Fruit fly (Drosophila melanogaster) whole organism, adult: ENCODE data around the gene Rel.

ENCODE experiments used
- CG11617 ChIP-seq: fragments of 200-800 bp; sonication (Bioruptor generic); optimal IDR thresholded peaks from 2 replicates; lab custom pipeline; 2017; ENCODE audit warnings: mild to moderate bottlenecking, missing biosample characterization, missing genetic modification reagents, missing genetic modification characterization
- CG12768 ChIP-seq: fragments of 200-800 bp; sonication (Bioruptor generic); optimal IDR thresholded peaks from 2 replicates; lab custom pipeline; 2017; ENCODE audit warnings: missing biosample characterization, missing genetic modification characterization, mild to moderate bottlenecking, moderate library complexity, missing genetic modification reagents
- CG14711 ChIP-seq: fragments of 200-800 bp; sonication (Bioruptor generic); optimal IDR thresholded peaks from 2 replicates; lab custom pipeline; 2018; ENCODE audit warnings: missing biosample characterization, mild to moderate bottlenecking, missing genetic modification characterization, moderate library complexity
- CG1620 ChIP-seq: fragments of 200-800 bp; sonication (Bioruptor generic); optimal IDR thresholded peaks from 2 replicates; lab custom pipeline; 2016; ENCODE audit warnings: missing biosample characterization, missing genetic modification characterization
- CG33017 ChIP-seq: fragments of 200-800 bp; sonication (Bioruptor generic); optimal IDR thresholded peaks from 2 replicates; lab custom pipeline; 2018; ENCODE audit warnings: missing biosample characterization, mild to moderate bottlenecking, missing genetic modification characterization, moderate library complexity
- CG5204 ChIP-seq: fragments of 200-800 bp; sonication (Bioruptor generic); optimal IDR thresholded peaks from 2 replicates; lab custom pipeline; 2016; ENCODE audit warnings: missing biosample characterization, missing genetic modification characterization
- CG7045 ChIP-seq: fragments of 200-800 bp; sonication (Bioruptor generic); optimal IDR thresholded peaks from 2 replicates; lab custom pipeline; 2017; ENCODE audit warnings: missing biosample characterization, mild to moderate bottlenecking, missing genetic modification characterization
- CG7101 ChIP-seq: fragments of 200-800 bp; sonication (Bioruptor generic); optimal IDR thresholded peaks from 2 replicates; lab custom pipeline; 2018; ENCODE audit warnings: missing biosample characterization, mild to moderate bottlenecking, missing genetic modification characterization, moderate library complexity
- Clk ChIP-seq: fragments of 200-800 bp; sonication (Bioruptor generic); optimal IDR thresholded peaks from 2 replicates; lab custom pipeline; 2017; ENCODE audit warnings: missing biosample characterization, missing genetic modification characterization
- Crg-1 ChIP-seq: fragments of 200-800 bp; sonication (Bioruptor generic); optimal IDR thresholded peaks from 2 replicates; lab custom pipeline; 2016; ENCODE audit warnings: missing biosample characterization, missing genetic modification characterization
- Hr96 ChIP-seq: fragments of 200-800 bp; sonication (Bioruptor generic); optimal IDR thresholded peaks from 2 replicates; lab custom pipeline; 2016; ENCODE audit warnings: missing biosample characterization, missing genetic modification characterization
- Mnt ChIP-seq: fragments of 200-800 bp; sonication (Bioruptor generic); optimal IDR thresholded peaks from 2 replicates; lab custom pipeline; 2016; ENCODE audit warnings: missing biosample characterization, mild to moderate bottlenecking, missing genetic modification characterization
- bab1 ChIP-seq: fragments of 200-800 bp; sonication (Bioruptor generic); optimal IDR thresholded peaks from 3 replicates; lab custom pipeline; 2019; ENCODE audit warnings: missing biosample characterization, mild to moderate bottlenecking, missing genetic modification characterization, moderate library complexity
- cic ChIP-seq: fragments of 200-800 bp; sonication (Bioruptor generic); optimal IDR thresholded peaks from 2 replicates; lab custom pipeline; 2017; ENCODE audit warnings: missing biosample characterization, mild to moderate bottlenecking, missing genetic modification characterization, moderate library complexity
- cnc ChIP-seq, 2 experiments: fragments of >200 bp; optimal IDR thresholded peaks; 2 replicates each; lab custom pipeline; 2017
- kay ChIP-seq: fragments of 200-800 bp; sonication (Bioruptor generic); peaks from one replicate; lab custom pipeline; 2016; ENCODE audit warnings: missing biosample characterization, missing genetic modification characterization, borderline replicate concordance
- ovo ChIP-seq: fragments of 200-800 bp; sonication (Bioruptor generic); optimal IDR thresholded peaks from 2 replicates; lab custom pipeline; 2016; ENCODE audit warnings: missing biosample characterization, missing genetic modification characterization
- pad ChIP-seq: fragments of 200-800 bp; sonication (Bioruptor generic); optimal IDR thresholded peaks from 3 replicates; lab custom pipeline; 2017; ENCODE audit warnings: missing biosample characterization, missing genetic modification characterization, mild to moderate bottlenecking, moderate library complexity, missing genetic modification reagents
- tj ChIP-seq: fragments of 200-800 bp; sonication (Bioruptor generic); optimal IDR thresholded peaks from 3 replicates; lab custom pipeline; 2017; ENCODE audit warnings: missing biosample characterization, mild to moderate bottlenecking, missing genetic modification characterization, moderate library complexity
- toe ChIP-seq: fragments of 200-800 bp; sonication (Bioruptor generic); optimal IDR thresholded peaks from 2 replicates; lab custom pipeline; 2016; ENCODE audit warnings: missing biosample characterization, missing genetic modification characterization

Rel gene

dm6 chr3R:9013765-9014380 lies 33.9 kb downstream of the Rel start:
- peak; percentile 43 for TF ChIP-seq CG14711 (tag; lab: Kevin White, UChicago)
- TF ChIP-seq kay (GFP tag; lab: Kevin White, UChicago), result no peak
- TF ChIP-seq CG7045, result peak; percentile 50
- peak; percentile 74 for TF ChIP-seq cic (GFP tag; lab: Kevin White, UChicago)
- peak; percentile 82 for TF ChIP-seq CG11617 (GFP tag; lab: Kevin White, UChicago)
- TF ChIP-seq tj (GFP tag; lab: Kevin White, UChicago), result peak; percentile 62
- no peak for TF ChIP-seq Hr96 (GFP tag; lab: Kevin White, UChicago)
- peak; percentile 71 for TF ChIP-seq bab1 (GFP tag; lab: Kevin White, UChicago)
- TF ChIP-seq toe, result no peak
- peak; percentile 61 for TF ChIP-seq Clk (GFP tag; lab: Kevin White, UChicago)
- peak; percentile 84 for TF ChIP-seq Mnt (GFP tag; lab: Kevin White, UChicago)
- peak; percentile 55 for TF ChIP-seq CG33017 (tag; lab: Kevin White, UChicago)
- peak; percentile 61 for TF ChIP-seq CG1620
- no peak for TF ChIP-seq cnc (optimal IDR thresholded peaks at IDR 0.05; lab: Kevin White, UChicago)
- peak; percentile 18 for TF ChIP-seq CG12768 (GFP tag; lab: Kevin White, UChicago)
- TF ChIP-seq CG7101, result peak; percentile 49
- TF ChIP-seq CG5204 (GFP tag; lab: Kevin White, UChicago), result no peak
- peak; percentile 93 for TF ChIP-seq pad
- peak; percentile 76 for TF ChIP-seq Crg-1 (GFP tag; lab: Kevin White, UChicago)
- no peak for TF ChIP-seq ovo (GFP tag; lab: Kevin White, UChicago)

dm6 chr3R:9011708-9012107 lies 36.1 kb downstream of the Rel start:
- TF ChIP-seq CG12768 (GFP tag; lab: Kevin White, UChicago) (peak; percentile 32), cic (GFP tag; lab: Kevin White, UChicago) (peak; percentile 42), Crg-1 (GFP tag; lab: Kevin White, UChicago) (peak; percentile 21), CG33017 (tag; lab: Kevin White, UChicago) (peak; percentile 25), Hr96 (GFP tag; lab: Kevin White, UChicago) (no peak), toe (no peak), tj (GFP tag; lab: Kevin White, UChicago) (no peak), kay (GFP tag; lab: Kevin White, UChicago) (no peak), CG11617 (GFP tag; lab: Kevin White, UChicago) (peak; percentile 64), Clk (GFP tag; lab: Kevin White, UChicago) (peak; percentile 36), CG1620 (peak; percentile 20), CG7101 (peak; percentile 52), CG14711 (tag; lab: Kevin White, UChicago) (peak; percentile 7), pad (peak; percentile 71), Mnt (GFP tag; lab: Kevin White, UChicago) (peak; percentile 73), bab1 (GFP tag; lab: Kevin White, UChicago) (no peak)

dm6 chr3R:9010695-9011094 lies 37.1 kb downstream of the Rel start:
- TF ChIP-seq Crg-1 (GFP tag; lab: Kevin White, UChicago), result peak; percentile 27
- TF ChIP-seq cnc (optimal IDR thresholded peaks at IDR 0.05; lab: Kevin White, UChicago), result no peak
- TF ChIP-seq CG1620, result peak; percentile 34
- TF ChIP-seq Mnt (GFP tag; lab: Kevin White, UChicago), result peak; percentile 43
- TF ChIP-seq tj (GFP tag; lab: Kevin White, UChicago), result no peak
- TF ChIP-seq pad, result peak; percentile 53
- no peak for TF ChIP-seq cic (GFP tag; lab: Kevin White, UChicago)
- TF ChIP-seq Clk (GFP tag; lab: Kevin White, UChicago), result peak; percentile 29
- TF ChIP-seq CG14711 (tag; lab: Kevin White, UChicago), result no peak
- no peak for TF ChIP-seq toe
- no peak for TF ChIP-seq CG7045
- TF ChIP-seq kay (GFP tag; lab: Kevin White, UChicago), result no peak
- no peak for TF ChIP-seq CG33017 (tag; lab: Kevin White, UChicago)
- no peak for TF ChIP-seq CG12768 (GFP tag; lab: Kevin White, UChicago)
- TF ChIP-seq CG11617 (GFP tag; lab: Kevin White, UChicago), result no peak
- TF ChIP-seq CG5204 (GFP tag; lab: Kevin White, UChicago), result no peak
- no peak for TF ChIP-seq CG7101
- TF ChIP-seq Hr96 (GFP tag; lab: Kevin White, UChicago), result no peak
- TF ChIP-seq ovo (GFP tag; lab: Kevin White, UChicago), result no peak
- no peak for TF ChIP-seq bab1 (GFP tag; lab: Kevin White, UChicago)

DNA sequence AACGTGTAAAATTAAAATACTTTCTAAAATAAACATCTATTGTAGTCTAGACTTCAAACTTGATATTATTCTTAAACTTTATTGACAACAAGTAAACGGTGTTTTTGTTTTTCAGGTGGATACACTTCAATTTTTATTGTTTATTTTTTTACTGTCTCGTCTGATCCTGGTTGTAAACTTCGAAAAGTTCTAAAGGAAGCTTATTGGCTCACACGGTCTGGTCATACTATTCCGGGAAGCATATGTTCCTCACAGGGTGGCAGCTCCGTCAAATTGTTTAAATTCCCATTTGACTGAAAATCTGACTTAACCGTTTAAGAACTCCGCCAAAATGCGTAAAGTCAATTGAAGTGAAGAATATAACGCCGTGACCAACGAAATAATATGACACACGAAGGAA lies 39.6 kb downstream of the Rel start, which contains the start of gene CG11983:
CG11983 (plus strand) TSS at position 120 of the 400 bp plus-strand sequence.
- TF ChIP-seq toe, result no peak
- TF ChIP-seq bab1 (GFP tag; lab: Kevin White, UChicago), result peak; percentile 35
- TF ChIP-seq CG11617 (GFP tag; lab: Kevin White, UChicago), result peak; percentile 10
- peak; percentile 28 for TF ChIP-seq cic (GFP tag; lab: Kevin White, UChicago)

dm6 chr3R:9007258-9007657 lies 40.5 kb downstream of the Rel start:
- TF ChIP-seq kay (GFP tag; lab: Kevin White, UChicago), result no peak
- TF ChIP-seq CG7101, result no peak
- TF ChIP-seq cnc (optimal IDR thresholded peaks at IDR 0.05; lab: Kevin White, UChicago), result no peak
- no peak for TF ChIP-seq bab1 (GFP tag; lab: Kevin White, UChicago)
- TF ChIP-seq CG12768 (GFP tag; lab: Kevin White, UChicago), result no peak
- TF ChIP-seq CG33017 (tag; lab: Kevin White, UChicago), result no peak
- no peak for TF ChIP-seq CG5204 (GFP tag; lab: Kevin White, UChicago)
- TF ChIP-seq tj (GFP tag; lab: Kevin White, UChicago), result no peak
- no peak for TF ChIP-seq CG14711 (tag; lab: Kevin White, UChicago)
- no peak for TF ChIP-seq toe
- TF ChIP-seq CG11617 (GFP tag; lab: Kevin White, UChicago), result no peak
- no peak for TF ChIP-seq Crg-1 (GFP tag; lab: Kevin White, UChicago)
- no peak for TF ChIP-seq Clk (GFP tag; lab: Kevin White, UChicago)
- TF ChIP-seq cic (GFP tag; lab: Kevin White, UChicago), result no peak
- no peak for TF ChIP-seq Mnt (GFP tag; lab: Kevin White, UChicago)
